Fruit fly (Drosophila melanogaster): ENCODE data around the gene CG3823.

The CG3823 gene

DNA sequence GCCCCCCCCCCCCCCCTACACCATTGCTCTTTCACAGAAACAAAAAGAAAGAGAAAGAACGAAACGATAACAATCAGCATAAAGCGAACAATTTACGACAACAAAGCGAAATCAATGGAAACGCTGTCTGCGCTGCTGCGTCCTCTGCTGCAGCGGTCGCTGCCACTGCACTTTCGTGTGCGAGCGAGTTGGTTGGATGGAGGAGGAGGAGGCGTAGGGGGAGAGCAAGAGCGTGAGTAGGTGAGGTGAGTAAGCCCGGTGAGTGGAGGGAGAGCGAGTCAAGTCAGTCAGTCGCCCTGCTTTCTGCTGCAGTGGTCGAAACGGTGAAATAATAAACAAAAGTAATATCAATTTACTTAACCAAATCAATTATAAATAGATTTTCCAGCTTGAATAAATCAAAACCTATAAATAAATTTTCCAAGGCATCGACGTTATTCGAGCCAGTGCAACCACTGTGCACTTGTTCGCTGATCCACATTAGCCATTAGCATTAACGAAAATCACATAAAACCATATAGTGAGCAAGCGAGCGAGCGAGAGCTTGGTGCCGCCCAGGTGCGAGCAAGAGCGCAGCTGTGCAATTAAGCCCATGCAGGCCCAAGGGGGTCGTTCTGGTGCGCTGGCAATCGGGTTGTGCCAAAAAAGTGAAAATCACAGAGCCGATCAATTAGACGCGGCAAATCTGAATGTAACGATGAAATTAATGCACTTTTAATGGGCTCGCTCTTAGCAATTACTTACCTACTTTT is 40.2 kb downstream of the CG3823 start:
- TF ChIP-seq CG15269 (tag; optimal IDR thresholded peaks at IDR 0.05) (no peak), bcd (GFP tag; optimal IDR thresholded peaks at IDR 0.05) (no peak), CTCF (GFP tag; optimal IDR thresholded peaks at IDR 0.05) (no peak), CG34422 (GFP tag; IDR thresholded peaks at IDR 0.05) (peak; percentile 68; the same call in 1 of the 3 replicates), CG8765 (GFP tag; IDR thresholded peaks at IDR 0.05) (no peak), CG9932 (GFP tag; IDR thresholded peaks at IDR 0.05) (no peak), CG7745 (tag; optimal IDR thresholded peaks at IDR 0.05) (no peak), CG8478 (optimal IDR thresholded peaks at IDR 0.05) (no peak), CG1792 (GFP tag; optimal IDR thresholded peaks at IDR 0.05) (no peak), ham (GFP tag; IDR thresholded peaks at IDR 0.05) (no peak), NC2β (GFP tag; optimal IDR thresholded peaks at IDR 0.05) (no peak), CG3847 (GFP tag; IDR thresholded peaks at IDR 0.05) (0 out of 2 replicates have a peak, but pooled peaks have one; percentile 38), Meics (GFP tag; optimal IDR thresholded peaks at IDR 0.05) (no peak), Ssrp (tag; optimal IDR thresholded peaks at IDR 0.05) (peak; percentile 9), CG13624 (GFP tag; optimal IDR thresholded peaks at IDR 0.05) (no peak), salm (tag; optimal IDR thresholded peaks at IDR 0.05) (no peak), wdn (GFP tag; IDR thresholded peaks at IDR 0.05) (no peak), en (GFP tag; optimal IDR thresholded peaks at IDR 0.05) (no peak), D19B (GFP tag; optimal IDR thresholded peaks at IDR 0.05) (no peak), bab2 (GFP tag; optimal IDR thresholded peaks at IDR 0.05) (peak; percentile 14), CG12155 (GFP tag; optimal IDR thresholded peaks at IDR 0.05) (no peak), CG11560 (tag; IDR thresholded peaks at IDR 0.05) (no peak), NFAT (GFP tag; IDR thresholded peaks at IDR 0.05) (no peak; the same call in 1 of the 2 replicates), H2.0 (GFP tag; IDR thresholded peaks at IDR 0.05) (peak; percentile 56; the same call in 1 of the 2 replicates), CG30403 (GFP tag; optimal IDR thresholded peaks at IDR 0.05) (peak; percentile 7), tio (GFP tag; optimal IDR thresholded peaks at IDR 0.05) (no peak), Asciz (GFP tag; optimal IDR thresholded peaks at IDR 0.05) (no peak), Xbp1 (GFP tag; optimal IDR thresholded peaks at IDR 0.05) (peak; percentile 20), H15 (GFP tag; IDR thresholded peaks at IDR 0.05) (0 out of 3 replicates have a peak, but pooled peaks have one; percentile 54), Ada2b (GFP tag; IDR thresholded peaks at IDR 0.05) (peak; percentile 25; the same call in 1 of the 2 replicates), BtbVII (GFP tag; optimal IDR thresholded peaks at IDR 0.05) (no peak), B-H2 (GFP tag; optimal IDR thresholded peaks at IDR 0.05) (no peak), pros (GFP tag; optimal IDR thresholded peaks at IDR 0.05) (no peak), CG5180 (GFP tag; optimal IDR thresholded peaks at IDR 0.05) (no peak), yki (optimal IDR thresholded peaks at IDR 0.05) (no peak), zen (tag; optimal IDR thresholded peaks at IDR 0.05) (no peak), pan (optimal IDR thresholded peaks at IDR 0.05) (no peak), pan (GFP tag; optimal IDR thresholded peaks at IDR 0.05 in 1 of 2, IDR thresholded peaks at IDR 0.05 in 1 of 2) (peak in 1 of 2 experiments; percentile 80), usp (GFP tag; optimal IDR thresholded peaks at IDR 0.05) (no peak), sr (GFP tag; IDR thresholded peaks at IDR 0.05) (no peak; the same call in 2 of the 3 replicates), ken (GFP tag; IDR thresholded peaks at IDR 0.05) (peak; percentile 85), tap (tag; optimal IDR thresholded peaks at IDR 0.05) (peak; percentile 18), repo (GFP tag; optimal IDR thresholded peaks at IDR 0.05) (no peak), pita (GFP tag; optimal IDR thresholded peaks at IDR 0.05) (no peak), dimm (GFP tag; IDR thresholded peaks at IDR 0.05) (0 out of 2 replicates have a peak, but pooled peaks have one; percentile 25), Oaz (GFP tag; IDR thresholded peaks at IDR 0.05) (no peak), insv (GFP tag; optimal IDR thresholded peaks at IDR 0.05) (no peak), CG13123 (GFP tag; optimal IDR thresholded peaks at IDR 0.05) (no peak), trem (tag; optimal IDR thresholded peaks at IDR 0.05) (no peak), crp (GFP tag; optimal IDR thresholded peaks at IDR 0.05) (no peak), CG12219 (GFP tag; optimal IDR thresholded peaks at IDR 0.05) (no peak), btn (GFP tag; optimal IDR thresholded peaks at IDR 0.05) (no peak)

Data from whole organism, embryonic.